Worm (Caenorhabditis elegans) whole organism, L4 larva: Measurements from ENCODE around the gene Y105C5B.5.

Experiments used
- F44E2.7 ChIP-seq: fragments of 200-800 bp; sonication (Bioruptor generic); IDR thresholded peaks from 2 replicates; pipeline ENCODE4 v2.1.2; 2022; ENCODE audit warnings: missing genetic modification characterization, missing compliant biosample characterization
- F49E8.2 ChIP-seq: sonication (generic microtip); optimal IDR thresholded peaks from 2 replicates; lab custom pipeline; 2016; ENCODE audit warnings: missing compliant biosample characterization, mild to moderate bottlenecking, missing genetic modification characterization, borderline replicate concordance
- R02D3.7 ChIP-seq: fragments of 150-350 bp; sonication (generic microtip); optimal IDR thresholded peaks from 3 replicates; lab custom pipeline; 2014; ENCODE audit warnings: missing biosample characterization, missing genetic modification characterization
- T20F7.1 ChIP-seq: fragments of 200-800 bp; sonication (Bioruptor generic); optimal IDR thresholded peaks from 2 replicates; lab custom pipeline; 2018; ENCODE audit warnings: mild to moderate bottlenecking, missing genetic modification characterization, missing compliant biosample characterization
- Y48G9A.11 ChIP-seq: fragments of 200-800 bp; sonication (Bioruptor generic); IDR thresholded peaks from 2 replicates; pipeline ENCODE4 v1.3.6; 2022; ENCODE audit warnings: missing genetic modification reagents, missing genetic modification characterization, missing compliant biosample characterization
- aha-1 ChIP-seq: fragments of 150-350 bp; peaks from one replicate; lab custom pipeline; 2014; ENCODE audit warnings: missing biosample characterization, missing genetic modification characterization
- aly-2 ChIP-seq: sonication (generic microtip); optimal IDR thresholded peaks from 2 replicates; lab custom pipeline; 2018; ENCODE audit warnings: missing biosample characterization, missing genetic modification characterization
- arid-1 ChIP-seq: fragments of 200-800 bp; sonication (Bioruptor generic); conservative IDR thresholded peaks from 2 replicates; pipeline ENCODE4 v1.3.6; 2022; ENCODE audit warnings: missing genetic modification reagents, missing genetic modification characterization, missing compliant biosample characterization
- attf-4 ChIP-seq: sonication (generic microtip); optimal IDR thresholded peaks from 3 replicates; lab custom pipeline; 2017; ENCODE audit warnings: missing biosample characterization, missing genetic modification characterization
- ceh-28 ChIP-seq: fragments of 150-350 bp; optimal IDR thresholded peaks from 2 replicates; lab custom pipeline; 2014; ENCODE audit warnings: missing biosample characterization, missing genetic modification reagents, missing genetic modification characterization
- ceh-62 ChIP-seq: sonication (generic microtip); optimal IDR thresholded peaks from 2 replicates; lab custom pipeline; 2017; ENCODE audit warnings: missing biosample characterization, missing genetic modification characterization
- ces-1 ChIP-seq: fragments of 150-350 bp; sonication (generic microtip); optimal IDR thresholded peaks from 4 replicates; lab custom pipeline; 2014; ENCODE audit warnings: missing biosample characterization, missing genetic modification reagents, missing genetic modification characterization
- cey-2 ChIP-seq: sonication (generic microtip); optimal IDR thresholded peaks from 3 replicates; lab custom pipeline; 2017; ENCODE audit warnings: missing genetic modification characterization, mild to moderate bottlenecking, missing compliant biosample characterization, antibody characterized with exemption, borderline replicate concordance; ENCODE audit not compliant: insufficient read depth
- daf-16 ChIP-seq, 3 experiments: sonication (generic microtip); optimal IDR thresholded peaks; 2 replicates each; lab custom pipeline; 2016 to 2017; ENCODE audit warnings: missing genetic modification characterization in 3 of 3, missing genetic modification reagents in 3 of 3, mild to moderate bottlenecking in 2 of 3, missing compliant biosample characterization in 2 of 3, missing biosample characterization in 1 of 3, moderate library complexity in 1 of 3
- dve-1 ChIP-seq: sonication (generic microtip); optimal IDR thresholded peaks from 2 replicates; lab custom pipeline; 2017; ENCODE audit warnings: antibody characterized with exemption, mild to moderate bottlenecking, missing genetic modification characterization, missing compliant biosample characterization; ENCODE audit not compliant: insufficient read depth
- egl-27 ChIP-seq: sonication (generic microtip); optimal IDR thresholded peaks from 3 replicates; lab custom pipeline; 2017; ENCODE audit warnings: missing biosample characterization, missing genetic modification reagents, missing genetic modification characterization
- egl-43 ChIP-seq: fragments of 200-800 bp; sonication (Bioruptor generic); IDR thresholded peaks from 2 replicates; pipeline ENCODE4 v1.3.6; 2022; ENCODE audit warnings: missing genetic modification reagents, missing genetic modification characterization, missing compliant biosample characterization
- fkh-10 ChIP-seq: fragments of 150-350 bp; optimal IDR thresholded peaks from 2 replicates; lab custom pipeline; 2014; ENCODE audit warnings: missing biosample characterization, missing genetic modification reagents, missing genetic modification characterization
- gei-8 ChIP-seq: fragments of 200-800 bp; sonication (Bioruptor generic); optimal IDR thresholded peaks from 2 replicates; lab custom pipeline; 2018; ENCODE audit warnings: mild to moderate bottlenecking, missing genetic modification characterization, missing compliant biosample characterization
- hlh-30 ChIP-seq: sonication (generic microtip); optimal IDR thresholded peaks from 2 replicates; lab custom pipeline; 2017; ENCODE audit warnings: antibody characterized with exemption, mild to moderate bottlenecking, missing genetic modification characterization, missing compliant biosample characterization; ENCODE audit not compliant: insufficient read depth
- lin-13 ChIP-seq: fragments of 150-350 bp; optimal IDR thresholded peaks from 2 replicates; lab custom pipeline; 2014; ENCODE audit warnings: missing biosample characterization, missing genetic modification reagents, missing genetic modification characterization
- lin-39 ChIP-seq: fragments of 150-350 bp; optimal IDR thresholded peaks from 2 replicates; lab custom pipeline; 2014; ENCODE audit warnings: missing biosample characterization, missing genetic modification reagents, missing genetic modification characterization
- madf-9 ChIP-seq: fragments of 200-800 bp; sonication (Bioruptor generic); conservative IDR thresholded peaks from 2 replicates; pipeline ENCODE4 v1.3.6; 2022; ENCODE audit warnings: missing genetic modification reagents, missing genetic modification characterization, missing compliant biosample characterization
- mdl-1 ChIP-seq, 2 experiments: fragments of 150-350 bp in 1 of 2; sonication (generic microtip) in 1 of 2; optimal IDR thresholded peaks; 2 replicates each; lab custom pipeline; 2014 to 2017; ENCODE audit warnings: missing biosample characterization in 2 of 2, missing genetic modification characterization in 2 of 2
- nhr-102 ChIP-seq: sonication (generic microtip); optimal IDR thresholded peaks from 2 replicates; lab custom pipeline; 2016; ENCODE audit warnings: mild to moderate bottlenecking, missing genetic modification characterization, moderate library complexity, missing compliant biosample characterization
- nhr-237 ChIP-seq: sonication (generic microtip); optimal IDR thresholded peaks from 2 replicates; lab custom pipeline; 2017; ENCODE audit warnings: missing biosample characterization, missing genetic modification characterization
- nhr-28 ChIP-seq: fragments of 150-350 bp; optimal IDR thresholded peaks from 2 replicates; lab custom pipeline; 2014; ENCODE audit warnings: missing biosample characterization, missing genetic modification characterization
- nhr-42 ChIP-seq: fragments of 200-800 bp; sonication (Bioruptor generic); IDR thresholded peaks from 2 replicates; pipeline ENCODE4 v1.3.6; 2022; ENCODE audit warnings: missing genetic modification characterization, missing compliant biosample characterization
- nhr-48 ChIP-seq: sonication (generic microtip); optimal IDR thresholded peaks from 2 replicates; lab custom pipeline; 2016; ENCODE audit warnings: mild to moderate bottlenecking, missing genetic modification characterization, missing compliant biosample characterization
- nhr-77 ChIP-seq: fragments of 150-350 bp; optimal IDR thresholded peaks from 2 replicates; lab custom pipeline; 2014; ENCODE audit warnings: missing biosample characterization, missing genetic modification characterization
- pha-4 ChIP-seq, 2 experiments: fragments of 150-350 bp in 1 of 2; fragments of 200-800 bp in 1 of 2; sonication (Bioruptor generic) in 1 of 2; IDR thresholded peaks in 1 of 2; optimal IDR thresholded peaks in 1 of 2; 2 replicates each; pipeline versions ENCODE4 v1.3.6 to Lab custom; 2014 to 2022; ENCODE audit warnings: missing genetic modification characterization in 2 of 2, missing genetic modification reagents in 2 of 2, missing biosample characterization in 1 of 2, missing compliant biosample characterization in 1 of 2
- pqm-1 ChIP-seq: sonication (generic microtip); optimal IDR thresholded peaks from 2 replicates; lab custom pipeline; 2017; ENCODE audit warnings: missing biosample characterization, missing genetic modification characterization
- skn-1 ChIP-seq: fragments of 150-350 bp; optimal IDR thresholded peaks from 2 replicates; lab custom pipeline; 2014; ENCODE audit warnings: missing biosample characterization, missing genetic modification characterization
- snpc-4 ChIP-seq: fragments of 150-350 bp; optimal IDR thresholded peaks from 2 replicates; lab custom pipeline; 2014; ENCODE audit warnings: missing biosample characterization, missing genetic modification characterization
- spr-3 ChIP-seq: fragments of 200-800 bp; sonication (Bioruptor generic); optimal IDR thresholded peaks from 2 replicates; lab custom pipeline; 2018; ENCODE audit warnings: mild to moderate bottlenecking, missing genetic modification characterization, missing compliant biosample characterization
- zfp-2 ChIP-seq: sonication (generic microtip); optimal IDR thresholded peaks from 2 replicates; lab custom pipeline; 2016; ENCODE audit warnings: mild to moderate bottlenecking, missing genetic modification characterization, missing compliant biosample characterization
- zfp-3 ChIP-seq: fragments of 200-800 bp; sonication (Bioruptor generic); conservative IDR thresholded peaks from 2 replicates; pipeline ENCODE4 v1.3.6; 2022; ENCODE audit warnings: missing genetic modification reagents, missing genetic modification characterization, missing compliant biosample characterization
- zip-11 ChIP-seq: fragments of 200-800 bp; sonication (Bioruptor generic); IDR thresholded peaks from 2 replicates; pipeline ENCODE4 v1.3.6; 2022; ENCODE audit warnings: missing genetic modification characterization, missing compliant biosample characterization
- ztf-7 ChIP-seq: fragments of 150-350 bp; optimal IDR thresholded peaks from 2 replicates; lab custom pipeline; 2014; ENCODE audit warnings: missing biosample characterization, missing genetic modification characterization

Y105C5B.5 gene

ce11 chrIV:15931176-15931575 lies 30.2 kb upstream of the Y105C5B.5 start (continued):
- TF ChIP-seq nhr-42 (GFP tag; lab: Robert Waterston, UW) = no peak
- TF ChIP-seq aha-1 (tag; lab: Kevin White, UChicago) = peak; percentile 96
- peak; percentile 75; the same call in 1 of the 2 replicates for TF ChIP-seq madf-9 (GFP tag; lab: Robert Waterston, UW)
- no peak for TF ChIP-seq ces-1 (GFP tag; lab: Kevin White, UChicago)
- TF ChIP-seq ceh-62 = no peak
- no peak for TF ChIP-seq zfp-2

DNA sequence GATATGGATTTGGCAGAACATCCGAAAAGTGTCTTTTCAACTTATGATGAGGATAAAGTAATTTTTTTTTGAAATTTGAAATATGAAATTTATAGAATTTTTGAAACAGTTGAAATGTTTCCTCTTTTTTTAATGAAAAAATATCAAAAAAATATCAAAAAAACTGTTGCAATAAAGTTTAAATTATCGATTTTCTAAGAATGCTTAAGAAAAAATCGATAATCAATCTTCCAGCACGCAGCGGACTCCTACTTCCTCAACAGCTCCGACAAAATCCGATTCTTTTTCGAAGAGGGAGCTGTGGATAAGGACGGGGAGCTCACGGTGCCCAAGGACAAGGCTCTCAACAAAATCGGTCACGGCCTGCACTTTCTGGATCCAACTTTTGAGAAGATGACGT lies 29.7 kb upstream of the Y105C5B.5 start:
- TF ChIP-seq nhr-237 (tag; lab: Kevin White, UChicago) = no peak
- peak; percentile 71 for TF ChIP-seq ceh-28 (tag; lab: Kevin White, UChicago)
- TF ChIP-seq gei-8 (GFP tag; lab: Kevin White, UChicago) = no peak

DNA sequence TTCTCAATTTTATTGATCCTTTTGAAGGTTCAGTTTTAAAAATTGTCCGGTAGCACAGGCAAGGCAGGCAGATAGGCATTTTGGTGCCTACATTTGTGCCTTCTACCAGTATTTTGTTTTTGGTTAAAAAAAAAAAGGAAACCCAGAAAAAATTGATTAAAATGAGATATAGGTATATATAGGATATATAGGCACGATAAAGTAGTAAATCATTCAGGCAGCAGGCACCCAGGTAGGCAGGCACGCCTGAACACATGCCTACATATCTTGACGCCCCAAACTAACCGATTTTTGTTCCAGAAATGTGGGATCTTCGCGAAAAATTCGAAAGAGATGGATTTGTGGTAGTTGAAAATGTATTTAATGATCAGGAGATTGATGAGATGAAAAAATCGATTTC lies 29.3 kb upstream of the Y105C5B.5 start, which contains the start of gene Y105C5B.9:
Gene Y105C5B.9 (plus strand): TSS at position 301 of the 400 bp plus-strand sequence.
- TF ChIP-seq snpc-4 (tag; lab: Kevin White, UChicago) (no peak), cey-2 (tag; lab: Kevin White, UChicago) (no peak), aly-2 (tag; lab: Kevin White, UChicago) (no peak), egl-27 (tag; lab: Kevin White, UChicago) (no peak), R02D3.7 (tag; lab: Kevin White, UChicago) (no peak), T20F7.1 (GFP tag; lab: Kevin White, UChicago) (no peak), Y48G9A.11 (GFP tag; lab: Robert Waterston, UW) (no peak), pha-4 (GFP tag; IDR thresholded peaks at IDR 0.05; lab: Robert Waterston, UW) (no peak), pha-4 (tag; optimal IDR thresholded peaks at IDR 0.05; lab: Kevin White, UChicago) (no peak), nhr-28 (tag; lab: Kevin White, UChicago) (no peak)
- TF ChIP-seq, all 104 proteins: peak for 0

DNA sequence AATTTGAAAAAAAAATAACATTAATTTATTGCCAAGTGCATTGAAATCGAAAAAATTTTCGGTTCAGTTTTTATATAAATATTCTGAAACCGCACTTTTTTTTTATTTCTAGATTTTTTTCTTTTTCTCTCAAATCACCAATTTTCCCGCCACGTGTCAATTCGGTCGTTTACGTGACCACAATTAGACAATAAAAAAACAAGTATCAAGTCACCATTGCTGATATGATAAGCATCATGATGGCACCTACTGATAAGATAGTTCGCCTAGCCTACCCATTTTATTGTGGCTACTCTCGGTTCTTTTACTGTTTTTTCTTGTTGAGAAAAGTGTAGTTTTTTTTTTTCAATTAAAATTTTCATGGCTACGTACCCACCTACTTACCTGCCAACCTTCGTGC lies 28.8 kb upstream of the Y105C5B.5 start:
- TF ChIP-seq hlh-30 (tag; lab: Kevin White, UChicago) = peak; percentile 79
- TF ChIP-seq nhr-102 (tag; lab: Kevin White, UChicago) = no peak
- peak; percentile 81 for TF ChIP-seq dve-1 (tag; lab: Kevin White, UChicago)
- TF ChIP-seq pqm-1 (tag; lab: Kevin White, UChicago) = peak; percentile 56
- peak; percentile 74 for TF ChIP-seq nhr-28 (tag; lab: Kevin White, UChicago)
- TF ChIP-seq daf-16 (GFP tag; optimal IDR thresholded peaks at IDR 0.05; lab: Kevin White, UChicago) = peak in 1 of 2 experiments; percentile 43
- TF ChIP-seq daf-16 (tag; optimal IDR thresholded peaks at IDR 0.05; lab: Kevin White, UChicago) = peak; percentile 81
- peak; percentile 15 for TF ChIP-seq nhr-77 (tag; lab: Kevin White, UChicago)
- TF ChIP-seq pha-4 (GFP tag; IDR thresholded peaks at IDR 0.05; lab: Robert Waterston, UW) = no peak
- no peak for TF ChIP-seq pha-4 (tag; optimal IDR thresholded peaks at IDR 0.05; lab: Kevin White, UChicago)
- TF ChIP-seq nhr-48 (tag; lab: Kevin White, UChicago) = peak; percentile 3
- peak in 1 of 2 experiments; percentile 51 for TF ChIP-seq mdl-1 (tag; optimal IDR thresholded peaks at IDR 0.05; lab: Kevin White, UChicago)
- no peak for TF ChIP-seq lin-39
- TF ChIP-seq fkh-10 (GFP tag; lab: Kevin White, UChicago) = no peak

ce11 chrIV:15926746-15927145 lies 25.7 kb upstream of the Y105C5B.5 start, which contains the start of gene Y105C5B.8:
Y105C5B.8 (minus strand) TSS chrIV:15926846.
- TF ChIP-seq F44E2.7 (GFP tag; lab: Robert Waterston, UW) (no peak), attf-4 (tag; lab: Kevin White, UChicago) (no peak), zfp-3 (no peak), F49E8.2 (tag; lab: Kevin White, UChicago) (no peak), nhr-48 (tag; lab: Kevin White, UChicago) (no peak), zip-11 (GFP tag; lab: Robert Waterston, UW) (no peak), pha-4 (GFP tag; IDR thresholded peaks at IDR 0.05; lab: Robert Waterston, UW) (no peak), pha-4 (tag; optimal IDR thresholded peaks at IDR 0.05; lab: Kevin White, UChicago) (no peak), arid-1 (GFP tag; lab: Robert Waterston, UW) (no peak), skn-1 (tag; lab: Kevin White, UChicago) (no peak), lin-13 (no peak), spr-3 (GFP tag; lab: Kevin White, UChicago) (no peak), ztf-7 (no peak), egl-43 (GFP tag; lab: Robert Waterston, UW) (no peak)
